Fruit fly (Drosophila melanogaster): Measurements from ENCODE around the gene CG13894.

Gene CG13894

DNA sequence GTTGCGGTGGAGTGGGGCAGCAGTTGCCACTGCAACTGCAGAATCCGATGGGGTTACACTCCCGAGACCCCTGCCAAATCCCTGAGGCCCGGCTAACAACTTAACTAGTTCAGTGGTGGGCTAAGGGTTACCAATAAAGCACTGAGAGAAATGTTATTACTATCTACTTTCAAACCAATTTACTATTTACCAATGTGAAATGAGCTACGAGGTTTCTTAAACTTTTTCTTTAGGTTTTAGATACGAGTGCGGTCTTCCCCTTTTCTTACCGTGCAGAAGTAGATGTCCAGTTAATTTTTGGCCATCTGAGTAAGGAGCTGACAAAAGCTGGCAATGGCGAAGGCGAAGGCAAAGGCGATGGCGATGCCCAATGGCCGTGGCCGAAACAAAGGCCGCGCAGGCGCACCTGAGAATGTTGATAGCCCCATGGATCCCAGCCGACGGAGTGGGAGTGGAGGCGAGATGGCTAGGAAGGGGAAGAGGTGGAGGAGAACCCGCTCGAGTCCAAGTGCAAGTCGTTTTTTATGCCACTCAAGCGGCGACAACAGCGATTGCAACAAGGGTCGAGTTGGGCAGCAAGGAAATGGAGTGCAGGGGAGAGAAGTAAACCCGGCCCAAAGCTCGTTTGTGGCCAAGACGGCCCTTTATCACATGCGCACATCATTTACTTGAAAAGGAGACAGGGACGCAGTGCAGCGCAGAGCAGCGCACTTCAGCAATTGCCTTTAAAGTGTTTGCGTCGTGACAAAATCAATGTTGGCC lies 38.4 kb downstream of the CG13894 start:
- no peak for TF ChIP-seq noc (tag; optimal IDR thresholded peaks at IDR 0.05)

DNA sequence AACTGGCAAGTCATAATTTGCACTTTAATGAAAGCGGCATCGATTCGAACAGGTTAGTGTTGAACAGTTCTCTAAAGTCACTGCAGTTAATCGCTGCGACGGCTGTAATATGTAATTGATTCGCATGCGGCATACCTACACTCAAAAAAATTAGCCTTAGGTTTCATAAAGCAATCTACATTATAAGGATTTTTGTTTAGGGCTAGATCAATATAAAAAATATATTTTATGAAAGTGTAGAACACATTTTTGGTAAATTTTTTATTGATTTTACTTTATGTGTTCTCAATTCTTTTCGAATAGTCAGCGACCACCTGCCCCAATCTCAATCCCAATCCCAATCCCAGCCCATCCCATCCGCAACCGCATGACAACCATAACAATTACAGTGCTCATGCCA lies 40.7 kb downstream of the CG13894 start:
- no peak for TF ChIP-seq noc (tag; optimal IDR thresholded peaks at IDR 0.05)

DNA sequence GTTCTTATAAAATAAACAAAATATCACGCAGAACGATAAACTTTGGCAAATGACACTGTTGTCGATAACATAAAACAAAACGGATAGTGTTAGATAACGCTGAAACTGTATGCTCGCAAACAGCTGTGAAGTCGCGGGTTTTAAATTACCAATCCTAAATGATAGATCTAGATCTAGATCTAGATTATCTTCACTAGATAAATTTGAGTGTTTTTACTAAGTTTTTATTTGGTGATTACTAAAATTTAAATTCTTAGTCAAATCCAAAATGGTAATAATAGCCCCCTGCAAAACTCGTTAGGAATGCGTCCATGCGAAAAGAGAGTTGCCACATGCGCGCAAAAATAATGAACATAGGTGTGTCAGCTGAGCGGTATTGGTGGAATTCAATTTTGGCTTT lies 44.9 kb downstream of the CG13894 start, which contains the start of the genes MED30 and Rev1:
Gene MED30 (minus strand): TSS at position 71 of the 400 bp plus-strand sequence.
Gene Rev1 (plus strand): TSS at position 345 of the 400 bp plus-strand sequence.
- peak; percentile 92 for TF ChIP-seq noc (tag; optimal IDR thresholded peaks at IDR 0.05)

DNA sequence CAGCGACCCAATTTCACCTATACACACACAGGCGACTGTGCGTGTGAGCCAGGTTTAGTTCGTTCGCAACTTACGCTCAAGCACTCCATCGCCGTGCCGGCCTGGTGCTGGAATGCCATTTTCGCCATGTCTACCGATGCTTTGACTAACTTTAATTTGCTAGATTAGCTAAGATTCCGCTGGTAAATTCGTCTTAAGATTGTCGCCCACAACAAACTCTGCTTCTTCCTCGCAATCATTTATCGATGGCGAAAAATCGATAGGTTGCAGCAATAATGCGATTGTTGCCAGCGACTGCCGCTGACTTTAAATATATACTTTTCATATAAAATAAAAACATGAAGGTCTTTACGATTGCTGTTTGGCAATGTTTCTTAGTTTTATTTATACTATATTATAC lies 46.3 kb downstream of the CG13894 start, which contains the start of gene CG3402:
Gene CG3402 (minus strand): TSS at position 245 of the 400 bp plus-strand sequence.
- no peak for TF ChIP-seq noc (tag; optimal IDR thresholded peaks at IDR 0.05)

DNA sequence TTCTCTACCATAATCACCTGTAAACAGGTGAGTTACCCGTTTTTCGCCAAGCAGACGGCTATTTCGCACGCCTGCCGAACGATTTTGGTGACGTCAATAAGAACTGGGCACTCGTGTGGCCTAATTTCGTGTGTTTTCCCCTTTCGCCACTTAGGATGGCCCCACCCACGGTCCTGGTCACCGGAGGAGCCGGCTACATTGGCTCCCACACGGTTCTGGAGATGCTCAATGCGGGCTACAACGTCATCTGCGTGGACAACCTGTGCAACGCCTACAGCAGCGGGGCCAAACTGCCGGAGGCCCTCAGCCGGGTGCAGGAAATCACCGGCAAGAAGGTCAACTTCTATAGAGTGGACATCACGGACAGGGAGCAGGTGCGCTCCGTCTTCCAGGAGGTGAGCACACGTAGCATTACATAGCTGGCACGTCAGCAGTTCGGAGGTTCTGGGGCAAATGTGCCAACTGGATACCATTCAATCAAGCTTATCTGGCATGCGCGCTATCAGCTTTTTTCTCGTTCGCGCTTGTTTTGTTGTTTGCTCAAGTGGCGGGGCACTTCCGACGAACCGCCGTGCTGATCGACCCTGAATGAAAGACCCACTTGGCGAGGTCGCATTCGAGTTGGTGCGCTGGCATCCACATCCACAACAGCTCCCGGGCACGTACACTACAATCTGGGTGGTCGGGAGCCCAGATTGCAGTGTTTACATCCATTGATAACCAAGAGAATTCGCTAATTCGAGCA lies 49.7 kb downstream of the CG13894 start:
- no peak for TF ChIP-seq noc (tag; optimal IDR thresholded peaks at IDR 0.05)

DNA sequence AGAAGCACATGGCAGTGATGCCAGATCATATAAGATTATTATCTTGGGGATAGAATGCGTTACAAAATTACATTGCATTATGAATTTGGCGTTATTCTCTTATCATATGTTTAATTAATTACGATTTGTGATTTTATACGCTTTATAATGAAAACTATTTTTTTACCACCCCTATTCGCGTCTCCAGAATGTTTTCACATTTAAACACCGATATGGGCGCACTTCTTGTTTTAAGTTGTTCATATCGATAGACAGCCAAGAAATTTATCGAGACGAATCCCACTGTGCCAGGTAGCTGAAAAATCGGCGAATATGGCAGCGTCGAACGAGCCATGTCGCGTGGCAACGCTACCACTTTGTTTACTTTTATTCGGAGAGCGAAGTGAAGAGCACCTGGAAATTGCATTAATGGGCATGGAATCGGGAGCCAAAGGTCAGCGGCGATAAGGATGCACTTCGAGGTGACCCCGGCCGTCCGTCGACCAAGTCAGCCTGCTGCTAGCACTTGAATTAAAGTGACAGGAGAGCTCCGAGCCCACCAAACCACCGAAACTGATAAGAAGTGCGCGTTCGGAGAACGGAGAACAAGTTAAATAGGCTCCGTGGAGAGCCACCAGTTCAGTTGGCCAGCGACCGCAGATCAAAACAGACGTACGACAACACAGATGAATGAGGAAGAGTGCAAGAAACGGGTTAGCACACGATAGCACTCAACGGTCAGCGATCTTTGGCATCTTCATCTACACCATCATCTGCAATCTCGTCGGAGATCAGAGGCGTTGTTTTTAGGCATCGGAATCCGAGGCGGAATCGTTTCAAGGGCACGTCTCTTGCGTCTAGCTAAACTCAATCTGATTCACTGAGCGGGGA lies 50.6 kb downstream of the CG13894 start, which contains the start of gene Gale:
Gene Gale (plus strand): TSS at position 401 of the 870 bp plus-strand sequence.
- peak; percentile 42 for TF ChIP-seq noc (tag; optimal IDR thresholded peaks at IDR 0.05)

DNA sequence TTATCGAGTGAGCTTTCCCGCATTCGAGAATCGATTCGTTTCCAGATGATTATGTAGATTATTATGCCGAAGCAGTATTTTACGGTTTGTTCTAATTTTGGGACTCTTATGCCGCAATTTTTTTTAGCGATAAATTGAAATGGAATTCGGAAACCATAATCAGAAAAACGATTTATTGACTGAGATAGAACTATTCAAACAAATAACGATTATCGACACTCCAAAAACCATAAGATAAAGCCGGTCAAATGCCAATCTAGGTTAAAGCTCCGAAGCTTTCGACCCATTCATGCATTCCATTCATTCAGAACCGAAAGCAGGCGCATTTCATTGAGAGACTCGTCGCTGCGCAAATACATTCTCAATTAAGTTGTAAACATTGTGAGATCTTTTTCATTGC lies 51.4 kb downstream of the CG13894 start:
- TF ChIP-seq noc (tag; optimal IDR thresholded peaks at IDR 0.05), result no peak

DNA sequence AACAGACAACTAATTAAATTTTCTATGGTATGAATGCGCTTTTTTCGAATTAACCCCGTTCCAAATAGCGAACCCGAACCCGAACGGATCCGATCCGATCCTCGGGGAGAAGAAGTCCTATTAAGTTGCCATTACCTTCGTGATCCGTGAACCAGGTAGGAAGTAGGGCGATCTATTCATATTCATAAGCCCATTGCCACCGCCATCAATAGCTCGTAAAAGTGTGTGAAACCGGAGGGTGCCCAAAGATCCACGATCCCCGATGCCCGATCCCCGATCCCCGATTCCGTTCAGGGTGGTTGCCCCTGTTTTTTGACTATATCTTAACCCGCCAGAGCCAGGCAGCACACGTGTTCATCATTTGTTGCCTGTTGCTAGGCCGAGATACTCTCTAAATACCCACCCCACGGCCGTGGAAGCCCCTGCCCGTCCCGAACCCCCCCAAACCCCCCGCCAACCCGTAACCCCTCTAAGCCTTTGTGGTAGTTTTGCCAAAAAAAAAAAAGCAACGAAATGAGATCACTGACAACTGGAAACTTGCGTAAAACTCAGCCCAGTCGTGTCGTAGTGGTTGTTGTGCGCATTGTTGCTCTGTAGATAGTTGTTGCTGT lies 53.4 kb downstream of the CG13894 start:
- TF ChIP-seq noc (tag; optimal IDR thresholded peaks at IDR 0.05), result no peak

DNA sequence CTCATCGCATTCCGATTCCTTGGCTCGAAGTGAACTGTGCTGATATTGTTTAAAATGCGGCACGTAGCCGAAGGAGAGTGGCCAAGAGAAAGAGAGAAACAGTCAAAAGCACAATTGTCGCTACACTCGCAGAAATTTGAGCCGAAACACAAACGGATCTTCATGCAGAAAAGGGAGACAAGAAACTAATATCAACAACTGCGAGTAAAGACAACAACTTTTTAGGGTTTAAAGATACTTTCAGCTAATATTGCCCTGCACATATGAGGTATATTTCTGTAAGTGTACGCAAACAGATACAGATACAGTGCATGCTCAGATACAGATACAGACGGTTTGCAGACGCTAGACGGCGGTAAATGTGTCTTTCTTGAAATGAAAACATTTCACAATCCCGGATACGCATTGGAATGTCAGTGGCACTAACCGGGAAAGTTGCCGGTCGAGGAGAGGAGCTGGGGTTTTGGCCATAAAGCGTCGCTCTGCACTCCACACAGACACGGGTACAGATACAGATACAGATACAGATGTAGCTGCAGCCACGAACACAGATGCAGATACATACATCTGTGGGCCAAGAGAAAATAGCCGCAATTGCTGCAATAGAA lies 54.7 kb downstream of the CG13894 start:
- peak; percentile 57 for TF ChIP-seq noc (tag; optimal IDR thresholded peaks at IDR 0.05)

All from whole organism, larva.